Worm (Caenorhabditis elegans) whole organism, L3 larva: ENCODE data around the gene cpf-2.

Experiments used
- R02D3.7 ChIP-seq: fragments of 150-350 bp; optimal IDR thresholded peaks from 2 replicates; lab custom pipeline; 2014; ENCODE audit warnings: missing biosample characterization, missing genetic modification characterization
- ceh-16 ChIP-seq: sonication (generic microtip); optimal IDR thresholded peaks from 2 replicates; lab custom pipeline; 2017; ENCODE audit warnings: missing biosample characterization, missing genetic modification characterization
- egl-27 ChIP-seq: sonication (generic microtip); optimal IDR thresholded peaks from 4 replicates; lab custom pipeline; 2017; ENCODE audit warnings: missing biosample characterization, missing genetic modification reagents, missing genetic modification characterization
- elt-1 ChIP-seq: fragments of 150-350 bp; optimal IDR thresholded peaks from 2 replicates; lab custom pipeline; 2014; ENCODE audit warnings: missing biosample characterization, missing genetic modification characterization
- elt-3 ChIP-seq, 3 experiments: fragments of 150-350 bp in 1 of 3; sonication (generic microtip) in 2 of 3; optimal IDR thresholded peaks; 2 replicates in 2 of 3; 4 replicates in 1 of 3; lab custom pipeline; 2014 to 2017; ENCODE audit warnings: missing biosample characterization in 3 of 3, missing genetic modification characterization in 3 of 3
- fkh-2 ChIP-seq: fragments of 150-350 bp; optimal IDR thresholded peaks from 2 replicates; lab custom pipeline; 2014; ENCODE audit warnings: missing biosample characterization, missing genetic modification reagents, missing genetic modification characterization
- fos-1 ChIP-seq: fragments of 150-350 bp; optimal IDR thresholded peaks from 2 replicates; lab custom pipeline; 2014; ENCODE audit warnings: missing biosample characterization, missing genetic modification characterization
- jun-1 ChIP-seq: fragments of 150-350 bp; optimal IDR thresholded peaks from 2 replicates; lab custom pipeline; 2014; ENCODE audit warnings: missing biosample characterization, missing genetic modification reagents, missing genetic modification characterization
- nhr-23 ChIP-seq: fragments of 150-350 bp; optimal IDR thresholded peaks from 2 replicates; lab custom pipeline; 2014; ENCODE audit warnings: missing biosample characterization, missing genetic modification reagents, missing genetic modification characterization
- nhr-28 ChIP-seq: fragments of 150-350 bp; optimal IDR thresholded peaks from 2 replicates; lab custom pipeline; 2014; ENCODE audit warnings: missing biosample characterization, missing genetic modification characterization
- pqm-1 ChIP-seq: fragments of 150-350 bp; optimal IDR thresholded peaks from 2 replicates; lab custom pipeline; 2017; ENCODE audit warnings: missing biosample characterization, missing genetic modification characterization, inconsistent platforms
- skn-1 ChIP-seq: fragments of 150-350 bp; optimal IDR thresholded peaks from 2 replicates; lab custom pipeline; 2014; ENCODE audit warnings: missing biosample characterization, missing genetic modification characterization
- ztf-11 ChIP-seq: fragments of 150-350 bp; optimal IDR thresholded peaks from 2 replicates; lab custom pipeline; 2014; ENCODE audit warnings: missing biosample characterization, missing genetic modification characterization
- ztf-4 ChIP-seq: fragments of 150-350 bp; optimal IDR thresholded peaks from 2 replicates; lab custom pipeline; 2014; ENCODE audit warnings: missing biosample characterization, missing genetic modification characterization

DNA sequence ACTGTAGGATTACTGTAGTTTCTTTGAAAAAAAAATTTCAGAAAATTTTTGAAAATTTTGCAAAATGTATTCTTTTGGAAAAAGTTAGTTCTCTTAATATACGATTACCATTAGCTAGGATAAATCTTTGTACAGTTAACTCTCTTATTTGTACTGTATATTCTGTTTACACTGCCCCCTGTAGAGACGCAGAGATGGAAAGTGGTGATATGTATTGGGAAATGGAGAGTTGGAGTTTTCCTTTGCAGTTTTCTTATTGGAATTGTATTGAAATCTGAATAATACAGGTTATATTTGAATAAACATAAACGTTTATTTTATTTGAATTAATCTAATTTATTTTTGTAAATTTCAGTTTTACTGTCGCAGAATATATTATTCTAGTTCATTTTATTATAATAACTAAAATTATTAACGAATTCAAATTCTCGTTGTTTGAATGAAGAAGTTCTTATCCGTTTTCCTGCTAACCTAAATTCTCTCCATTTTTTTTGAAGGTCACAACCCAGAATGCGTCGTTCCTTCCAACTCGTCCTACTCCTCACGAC is 14.4 kb downstream of the cpf-2 start, which contains the start of gene F56A8.9:
- TF ChIP-seq jun-1 (tag; lab: Kevin White, UChicago) = no peak
- no peak for TF ChIP-seq ceh-16 (tag; lab: Kevin White, UChicago)
- TF ChIP-seq ztf-11 (tag; lab: Kevin White, UChicago) = no peak
- no peak for TF ChIP-seq nhr-28
- TF ChIP-seq fos-1 (tag; lab: Kevin White, UChicago) = no peak
- no peak for TF ChIP-seq pqm-1
- no peak for TF ChIP-seq nhr-23 (tag; lab: Kevin White, UChicago)
- TF ChIP-seq elt-3 (tag; optimal IDR thresholded peaks at IDR 0.05; lab: Kevin White, UChicago) = no peak
- no peak for TF ChIP-seq egl-27 (tag; lab: Kevin White, UChicago)
- no peak for TF ChIP-seq R02D3.7
- TF ChIP-seq skn-1 = no peak
- TF ChIP-seq fkh-2 (tag; lab: Kevin White, UChicago) = no peak
- no peak for TF ChIP-seq elt-1
- no peak for TF ChIP-seq ztf-4 (tag; lab: Kevin White, UChicago)
